Worm (Caenorhabditis elegans) whole organism, L4/young adult: ENCODE results near the gene F14H3.3.

Source experiments
- W03F9.2 ChIP-seq: fragments of 150-350 bp; optimal IDR thresholded peaks from 2 replicates; lab custom pipeline; 2014; ENCODE audit warnings: missing biosample characterization, missing genetic modification characterization
- him-1 ChIP-seq: sonication (generic microtip); optimal IDR thresholded peaks from 2 replicates; lab custom pipeline; 2016; ENCODE audit warnings: missing genotype, missing genetic modification reagents, missing genetic modification characterization, missing compliant biosample characterization

DNA sequence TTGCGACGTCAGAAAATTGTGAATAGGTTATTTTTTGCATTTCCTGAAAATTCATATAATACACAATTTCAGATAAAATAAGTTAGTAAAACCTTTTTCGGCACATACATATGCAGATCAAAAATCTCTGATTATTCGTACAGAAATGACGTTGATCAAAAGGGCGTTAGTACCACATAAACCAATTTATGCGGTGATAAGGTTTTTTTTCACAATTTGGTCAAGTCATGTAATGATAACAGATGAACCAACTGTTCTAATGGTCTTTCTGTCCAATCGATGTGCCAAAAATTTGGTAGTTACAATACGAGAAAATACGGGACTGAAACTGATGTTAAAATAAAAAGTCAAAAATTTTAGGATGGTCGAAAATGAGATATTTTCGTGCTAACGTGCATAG lies 26.8 kb upstream of the F14H3.3 start:
- TF ChIP-seq him-1 (no peak), W03F9.2 (tag; lab: Kevin White, UChicago) (no peak)
